Worm (Caenorhabditis elegans) whole organism, L1 larva: Measurements from ENCODE around the gene F16H6.9.
A peak's percentile ranks its signal among the peaks of the same experiment; 100 is the strongest.

Experiments
- C34B4.2 ChIP-seq: sonication (generic microtip); optimal IDR thresholded peaks from 2 replicates; lab custom pipeline; 2017; ENCODE audit warnings: mild to moderate bottlenecking, missing genetic modification characterization, missing compliant biosample characterization
- F16B12.6 ChIP-seq: fragments of 150-350 bp; optimal IDR thresholded peaks from 2 replicates; lab custom pipeline; 2014; ENCODE audit warnings: missing biosample characterization, missing genetic modification characterization
- aly-2 ChIP-seq: fragments of 150-350 bp; optimal IDR thresholded peaks from 2 replicates; lab custom pipeline; 2014; ENCODE audit warnings: missing biosample characterization, missing genetic modification characterization
- ces-1 ChIP-seq: fragments of 150-350 bp; optimal IDR thresholded peaks from 2 replicates; lab custom pipeline; 2014; ENCODE audit warnings: missing biosample characterization, missing genetic modification reagents, missing genetic modification characterization
- dpl-1 ChIP-seq, 3 experiments: fragments of 150-350 bp in 2 of 3; sonication (generic microtip) in 1 of 3; optimal IDR thresholded peaks; 2 replicates each; lab custom pipeline; 2014 to 2017; ENCODE audit warnings: missing biosample characterization in 3 of 3, missing genetic modification characterization in 3 of 3, missing genetic modification reagents in 3 of 3
- efl-1 ChIP-seq, 4 experiments: fragments of 150-350 bp; optimal IDR thresholded peaks in 3 of 4; peaks in 1 of 4; 1 replicate in 1 of 4; 2 replicates in 3 of 4; lab custom pipeline; 2014; ENCODE audit warnings: missing biosample characterization in 2 of 4, missing genetic modification characterization in 2 of 4, missing genetic modification reagents in 2 of 4
- egl-27 ChIP-seq, 2 experiments: fragments of 150-350 bp in 1 of 2; sonication (generic microtip); optimal IDR thresholded peaks; 3 replicates each; lab custom pipeline; 2017 to 2018; ENCODE audit warnings: missing biosample characterization in 2 of 2, missing genetic modification characterization in 2 of 2, missing genetic modification reagents in 2 of 2
- elt-2 ChIP-seq: sonication (generic microtip); optimal IDR thresholded peaks from 2 replicates; lab custom pipeline; 2016; ENCODE audit warnings: missing genetic modification characterization, mild to moderate bottlenecking, inconsistent platforms, missing compliant biosample characterization, missing genetic modification reagents
- ets-5 ChIP-seq: fragments of 200-800 bp; sonication (Bioruptor generic); IDR thresholded peaks from 2 replicates; pipeline ENCODE4 v1.3.6; 2022; ENCODE audit warnings: missing genetic modification characterization, missing compliant biosample characterization
- fkh-4 ChIP-seq: sonication (generic microtip); optimal IDR thresholded peaks from 2 replicates; lab custom pipeline; 2016; ENCODE audit warnings: missing compliant biosample characterization, missing genetic modification characterization, borderline replicate concordance
- fkh-8 ChIP-seq: sonication (generic microtip); optimal IDR thresholded peaks from 2 replicates; lab custom pipeline; 2016; ENCODE audit warnings: mild to moderate bottlenecking, missing genetic modification characterization, missing compliant biosample characterization
- grh-1 ChIP-seq: fragments of 200-800 bp; sonication (Bioruptor generic); IDR thresholded peaks from 2 replicates; pipeline ENCODE4 v1.3.6; 2022; ENCODE audit warnings: missing genetic modification reagents, missing genetic modification characterization, missing compliant biosample characterization
- hlh-4 ChIP-seq: sonication (generic microtip); optimal IDR thresholded peaks from 2 replicates; lab custom pipeline; 2016; ENCODE audit warnings: mild to moderate bottlenecking, missing genetic modification characterization, missing compliant biosample characterization
- hpl-2 ChIP-seq: fragments of 150-350 bp; optimal IDR thresholded peaks from 2 replicates; lab custom pipeline; 2014; ENCODE audit warnings: missing biosample characterization, missing genetic modification reagents, missing genetic modification characterization
- isw-1 ChIP-seq: fragments of 200-800 bp; sonication (Bioruptor generic); IDR thresholded peaks from 2 replicates; pipeline ENCODE4 v1.3.6; 2022; ENCODE audit warnings: missing genetic modification characterization, missing compliant biosample characterization
- jun-1 ChIP-seq: fragments of 150-350 bp; optimal IDR thresholded peaks from 2 replicates; lab custom pipeline; 2014; ENCODE audit warnings: missing biosample characterization, missing genetic modification reagents, missing genetic modification characterization
- lin-15B ChIP-seq: fragments of 150-350 bp; sonication (generic microtip); optimal IDR thresholded peaks from 3 replicates; lab custom pipeline; 2014; ENCODE audit warnings: missing biosample characterization, missing genetic modification characterization
- lin-35 ChIP-seq, 2 experiments: fragments of 150-350 bp; optimal IDR thresholded peaks; 2 replicates each; lab custom pipeline; 2014; ENCODE audit warnings: missing biosample characterization in 2 of 2, missing genetic modification characterization in 2 of 2, missing genetic modification reagents in 2 of 2
- lir-3 ChIP-seq: sonication (generic microtip); optimal IDR thresholded peaks from 2 replicates; lab custom pipeline; 2016; ENCODE audit warnings: mild to moderate bottlenecking, missing genetic modification characterization, moderate library complexity, missing compliant biosample characterization; ENCODE audit not compliant: poor library complexity
- lsy-2 ChIP-seq, 2 experiments: fragments of 150-350 bp; optimal IDR thresholded peaks; 2 replicates each; lab custom pipeline; 2014; ENCODE audit warnings: missing biosample characterization in 2 of 2, missing genetic modification characterization in 2 of 2
- mab-9 ChIP-seq: fragments of 200-800 bp; sonication (Bioruptor generic); IDR thresholded peaks from 2 replicates; pipeline ENCODE4 v1.3.6; 2022; ENCODE audit warnings: missing genetic modification reagents, missing genetic modification characterization, missing compliant biosample characterization
- nhr-11 ChIP-seq: fragments of 150-350 bp; optimal IDR thresholded peaks from 2 replicates; lab custom pipeline; 2014; ENCODE audit warnings: missing biosample characterization, missing genetic modification characterization
- nhr-12 ChIP-seq: sonication (generic microtip); optimal IDR thresholded peaks from 2 replicates; lab custom pipeline; 2017; ENCODE audit warnings: missing biosample characterization, missing genetic modification characterization
- nhr-19 ChIP-seq: fragments of 200-800 bp; sonication (Bioruptor generic); conservative IDR thresholded peaks from 2 replicates; pipeline ENCODE4 v1.3.6; 2022; ENCODE audit warnings: missing genetic modification characterization, missing compliant biosample characterization
- nhr-47 ChIP-seq: sonication (generic microtip); optimal IDR thresholded peaks from 2 replicates; lab custom pipeline; 2016; ENCODE audit warnings: mild to moderate bottlenecking, missing genetic modification characterization, moderate library complexity, missing compliant biosample characterization
- nhr-71 ChIP-seq: sonication (generic microtip); optimal IDR thresholded peaks from 2 replicates; lab custom pipeline; 2016; ENCODE audit warnings: mild to moderate bottlenecking, missing genetic modification characterization, moderate library complexity, missing compliant biosample characterization
- nhr-76 ChIP-seq: sonication (generic microtip); optimal IDR thresholded peaks from 2 replicates; lab custom pipeline; 2017; ENCODE audit warnings: missing biosample characterization, missing genetic modification characterization
- nhr-84 ChIP-seq: sonication (generic microtip); optimal IDR thresholded peaks from 2 replicates; lab custom pipeline; 2017; ENCODE audit warnings: missing biosample characterization, missing genetic modification characterization
- pax-3 ChIP-seq: fragments of 200-800 bp; sonication (Bioruptor generic); optimal IDR thresholded peaks from 2 replicates; lab custom pipeline; 2018; ENCODE audit warnings: mild to moderate bottlenecking, missing genetic modification characterization, moderate library complexity, missing compliant biosample characterization
- snu-23 ChIP-seq: sonication (generic microtip); optimal IDR thresholded peaks from 2 replicates; lab custom pipeline; 2016; ENCODE audit warnings: missing genetic modification characterization, missing compliant biosample characterization
- sptf-1 ChIP-seq: fragments of 150-350 bp; optimal IDR thresholded peaks from 2 replicates; lab custom pipeline; 2014; ENCODE audit warnings: missing biosample characterization, missing genetic modification characterization
- sup-37 ChIP-seq: fragments of 200-800 bp; sonication (Bioruptor generic); optimal IDR thresholded peaks from 2 replicates; lab custom pipeline; 2018; ENCODE audit warnings: mild to moderate bottlenecking, missing genetic modification characterization, missing compliant biosample characterization
- swsn-7 ChIP-seq: sonication (generic microtip); optimal IDR thresholded peaks from 2 replicates; lab custom pipeline; 2016; ENCODE audit warnings: missing genetic modification characterization, missing compliant biosample characterization
- unc-130 ChIP-seq: fragments of 150-350 bp; optimal IDR thresholded peaks from 2 replicates; lab custom pipeline; 2017; ENCODE audit warnings: missing biosample characterization, missing genetic modification characterization, inconsistent platforms
- unc-30 ChIP-seq: sonication (generic microtip); optimal IDR thresholded peaks from 2 replicates; lab custom pipeline; 2017; ENCODE audit warnings: missing biosample characterization, missing genetic modification characterization
- unc-62 ChIP-seq: fragments of 150-350 bp; optimal IDR thresholded peaks from 2 replicates; lab custom pipeline; 2014; ENCODE audit warnings: missing biosample characterization, missing genetic modification reagents, missing genetic modification characterization
- unc-98 ChIP-seq: fragments of 200-800 bp; sonication (Bioruptor generic); IDR thresholded peaks from 2 replicates; pipeline ENCODE4 v1.3.6; 2022; ENCODE audit warnings: missing genetic modification characterization, missing compliant biosample characterization
- vab-15 ChIP-seq: sonication (generic microtip); optimal IDR thresholded peaks from 2 replicates; lab custom pipeline; 2017; ENCODE audit warnings: missing genotype, mild to moderate bottlenecking, missing genetic modification characterization, missing compliant biosample characterization
- xbp-1 ChIP-seq: sonication (generic microtip); optimal IDR thresholded peaks from 2 replicates; lab custom pipeline; 2016; ENCODE audit warnings: missing genetic modification characterization, missing compliant biosample characterization
- ztf-11 ChIP-seq, 2 experiments: sonication (generic microtip); optimal IDR thresholded peaks; 2 replicates each; lab custom pipeline; 2016 to 2017; ENCODE audit warnings: missing genetic modification characterization in 2 of 2, missing biosample characterization in 1 of 2, missing compliant biosample characterization in 1 of 2
- ztf-4 ChIP-seq: fragments of 150-350 bp; optimal IDR thresholded peaks from 2 replicates; lab custom pipeline; 2014; ENCODE audit warnings: missing biosample characterization, missing genetic modification characterization

F16H6.9 gene

DNA sequence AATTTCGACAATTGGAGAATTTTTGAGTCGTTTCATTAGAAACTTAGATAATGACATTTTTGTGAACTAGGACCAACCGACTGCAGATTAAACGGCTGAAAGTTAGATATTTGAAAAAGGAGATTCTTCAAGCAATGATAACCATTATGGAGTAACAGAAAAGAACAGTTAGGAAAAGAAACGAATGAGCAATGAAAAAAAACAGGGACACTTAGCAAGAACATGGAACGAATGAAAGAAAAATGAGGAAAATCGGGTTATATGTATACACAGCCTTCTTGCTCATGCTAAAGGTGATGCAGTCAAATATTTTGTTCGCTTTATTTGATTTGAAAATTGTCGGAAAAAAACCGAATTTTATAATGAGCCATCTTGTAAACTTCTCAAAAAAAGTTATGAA, 7.5 kb downstream of the F16H6.9 start, which contains the start of gene F16H6.10 (continued):
- TF ChIP-seq hpl-2 (GFP tag; lab: Kevin White, UChicago) = no peak
- TF ChIP-seq vab-15 (tag; lab: Kevin White, UChicago) = no peak
- TF ChIP-seq C34B4.2 (tag; lab: Kevin White, UChicago) = no peak
- TF ChIP-seq xbp-1 (tag; lab: Kevin White, UChicago) = no peak
- no peak for TF ChIP-seq ztf-4 (tag; lab: Kevin White, UChicago)
- TF ChIP-seq, all 84 proteins: peak for 0

DNA sequence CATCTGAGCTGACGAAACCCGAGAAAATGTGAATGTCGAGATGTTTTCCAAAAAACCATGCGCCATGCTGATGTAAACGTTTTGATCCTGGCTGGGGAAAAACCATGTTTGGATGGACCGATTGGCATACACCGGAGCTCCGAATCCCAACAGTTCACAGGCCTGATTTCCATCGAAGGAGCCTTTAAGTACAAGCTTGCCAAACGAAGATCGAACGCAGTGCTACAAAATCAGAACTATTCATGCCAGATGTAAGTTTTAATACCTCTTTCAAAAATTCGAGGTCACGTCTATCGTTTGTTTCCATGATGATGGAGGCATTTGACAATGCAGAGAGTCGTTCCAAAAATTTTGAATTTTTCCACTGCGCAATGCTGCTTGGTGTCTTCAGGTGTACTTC, 18.9 kb downstream of the F16H6.9 start:
- TF ChIP-seq grh-1 (no peak), unc-30 (tag; lab: Kevin White, UChicago) (no peak)
- TF ChIP-seq, all 84 proteins: peak for 0

- TF ChIP-seq egl-27 (tag; optimal IDR thresholded peaks at IDR 0.05; lab: Kevin White, UChicago) (no peak), lin-35 (GFP tag; optimal IDR thresholded peaks at IDR 0.05; lab: Kevin White, UChicago) (peak in 1 of 2 experiments; percentile 4)
These were observed 19.9 kb downstream of the F16H6.9 start, which contains the start of gene R10E8.3 for ce11 chrV:18236714-18237288. Gene R10E8.3 (minus strand): TSS chrV:18236764.

DNA sequence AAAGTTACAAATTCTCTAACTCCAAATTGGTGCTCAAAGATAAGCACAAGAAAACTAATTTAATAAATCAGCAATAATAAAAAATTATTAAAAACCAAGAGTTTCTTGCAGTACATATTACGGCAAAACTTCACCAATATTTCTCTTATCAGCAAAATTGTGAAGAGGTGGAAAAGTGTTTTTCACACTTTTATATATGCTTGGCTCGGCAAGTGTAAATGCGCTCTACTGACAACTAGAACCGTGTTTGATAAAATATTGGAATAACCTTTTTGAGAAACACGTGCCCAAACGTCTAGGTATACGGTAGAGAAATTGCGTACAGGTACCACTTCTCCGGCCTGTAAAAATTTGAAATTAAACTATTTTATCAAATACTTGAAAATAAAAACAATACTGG, 24.4 kb downstream of the F16H6.9 start, which contains the start of gene R10E8.8:
Gene R10E8.8, minus strand, starts transcription at position 343 of the 400 bp plus-strand sequence.
- TF ChIP-seq nhr-47 (no peak), nhr-71 (tag; lab: Kevin White, UChicago) (no peak), hlh-4 (tag; lab: Kevin White, UChicago) (no peak), unc-130 (tag; lab: Kevin White, UChicago) (no peak), pax-3 (tag; lab: Kevin White, UChicago) (no peak), hpl-2 (GFP tag; lab: Kevin White, UChicago) (no peak), nhr-12 (tag; lab: Kevin White, UChicago) (no peak), mab-9 (GFP tag; lab: Robert Waterston, UW) (no peak), dpl-1 (GFP tag; optimal IDR thresholded peaks at IDR 0.05; lab: Kevin White, UChicago) (peak in 1 of 3 experiments; percentile 2), fkh-4 (tag; lab: Kevin White, UChicago) (no peak), ztf-11 (tag; optimal IDR thresholded peaks at IDR 0.05; lab: Kevin White, UChicago) (no peak), nhr-11 (tag; lab: Kevin White, UChicago) (no peak), F16B12.6 (no peak), egl-27 (tag; optimal IDR thresholded peaks at IDR 0.05; lab: Kevin White, UChicago) (no peak), sptf-1 (tag; lab: Kevin White, UChicago) (no peak), elt-2 (tag; lab: Kevin White, UChicago) (peak; percentile 81), fkh-8 (no peak), nhr-76 (tag; lab: Kevin White, UChicago) (no peak), sup-37 (GFP tag; lab: Kevin White, UChicago) (no peak), unc-98 (GFP tag; lab: Robert Waterston, UW) (no peak), nhr-84 (tag; lab: Kevin White, UChicago) (no peak), isw-1 (GFP tag; lab: Robert Waterston, UW) (no peak), ces-1 (GFP tag; lab: Kevin White, UChicago) (no peak), lsy-2 (tag; optimal IDR thresholded peaks at IDR 0.05; lab: Kevin White, UChicago) (peak in 1 of 2 experiments; percentile 32), snu-23 (GFP tag; lab: Kevin White, UChicago) (no peak), jun-1 (no peak), efl-1 (optimal IDR thresholded peaks at IDR 0.05; lab: Kevin White, UChicago) (no peak), efl-1 (GFP tag; optimal IDR thresholded peaks at IDR 0.05 in 1 of 2; lab: Kevin White, UChicago) (peak in 1 of 2 experiments; percentile 82), ets-5 (GFP tag; lab: Robert Waterston, UW) (no peak), nhr-19 (GFP tag; lab: Robert Waterston, UW) (no peak), swsn-7 (tag; lab: Kevin White, UChicago) (no peak), lin-15B (tag; lab: Kevin White, UChicago) (no peak), aly-2 (tag; lab: Kevin White, UChicago) (no peak), lin-35 (GFP tag; optimal IDR thresholded peaks at IDR 0.05; lab: Kevin White, UChicago) (peak in 1 of 2 experiments; percentile 30), unc-62 (GFP tag; lab: Kevin White, UChicago) (no peak), lir-3 (no peak), ztf-4 (tag; lab: Kevin White, UChicago) (no peak)
